Worm (Caenorhabditis elegans) whole organism, L1 larva: Measurements from ENCODE around the gene F19G12.4.

Source experiments
- C04F5.9 ChIP-seq: sonication (generic microtip); optimal IDR thresholded peaks from 2 replicates; lab custom pipeline; 2016; ENCODE audit warnings: missing genetic modification characterization, missing compliant biosample characterization
- C16A3.4 ChIP-seq: fragments of 150-350 bp; optimal IDR thresholded peaks from 2 replicates; lab custom pipeline; 2014; ENCODE audit warnings: missing biosample characterization, missing genetic modification characterization
- C34B4.2 ChIP-seq: sonication (generic microtip); optimal IDR thresholded peaks from 2 replicates; lab custom pipeline; 2017; ENCODE audit warnings: mild to moderate bottlenecking, missing genetic modification characterization, missing compliant biosample characterization
- Y116A8C.19 ChIP-seq: sonication (generic microtip); optimal IDR thresholded peaks from 2 replicates; lab custom pipeline; 2016; ENCODE audit warnings: missing compliant biosample characterization, missing genetic modification characterization, borderline replicate concordance
- aha-1 ChIP-seq: fragments of 150-350 bp; optimal IDR thresholded peaks from 2 replicates; lab custom pipeline; 2014; ENCODE audit warnings: missing biosample characterization, missing genetic modification characterization
- ama-1 ChIP-seq: fragments of 150-350 bp; optimal IDR thresholded peaks from 2 replicates; lab custom pipeline; 2014
- blmp-1 ChIP-seq: fragments of 150-350 bp; optimal IDR thresholded peaks from 2 replicates; lab custom pipeline; 2014; ENCODE audit warnings: missing biosample characterization, missing genetic modification characterization
- ceh-63 ChIP-seq: fragments of 200-800 bp; sonication (Bioruptor generic); optimal IDR thresholded peaks from 2 replicates; lab custom pipeline; 2018; ENCODE audit warnings: mild to moderate bottlenecking, missing genetic modification characterization, missing compliant biosample characterization
- ceh-8 ChIP-seq: fragments of 200-800 bp; sonication (Bioruptor generic); optimal IDR thresholded peaks from 2 replicates; lab custom pipeline; 2018; ENCODE audit warnings: mild to moderate bottlenecking, missing genetic modification characterization, moderate library complexity, missing compliant biosample characterization
- ceh-88 ChIP-seq: fragments of 200-800 bp; sonication (Bioruptor generic); IDR thresholded peaks from 2 replicates; pipeline ENCODE4 v1.3.6; 2022; ENCODE audit warnings: missing genetic modification characterization, missing compliant biosample characterization
- ces-1 ChIP-seq: fragments of 150-350 bp; optimal IDR thresholded peaks from 2 replicates; lab custom pipeline; 2014; ENCODE audit warnings: missing biosample characterization, missing genetic modification reagents, missing genetic modification characterization
- egl-13 ChIP-seq: sonication (generic microtip); optimal IDR thresholded peaks from 2 replicates; lab custom pipeline; 2016; ENCODE audit warnings: missing genotype, missing genetic modification reagents, missing genetic modification characterization, missing compliant biosample characterization
- egl-27 ChIP-seq, 2 experiments: fragments of 150-350 bp in 1 of 2; sonication (generic microtip); optimal IDR thresholded peaks; 3 replicates each; lab custom pipeline; 2017 to 2018; ENCODE audit warnings: missing biosample characterization in 2 of 2, missing genetic modification characterization in 2 of 2, missing genetic modification reagents in 2 of 2
- elt-2 ChIP-seq: sonication (generic microtip); optimal IDR thresholded peaks from 2 replicates; lab custom pipeline; 2016; ENCODE audit warnings: missing genetic modification characterization, mild to moderate bottlenecking, inconsistent platforms, missing compliant biosample characterization, missing genetic modification reagents
- ets-5 ChIP-seq: fragments of 200-800 bp; sonication (Bioruptor generic); IDR thresholded peaks from 2 replicates; pipeline ENCODE4 v1.3.6; 2022; ENCODE audit warnings: missing genetic modification characterization, missing compliant biosample characterization
- fkh-8 ChIP-seq: sonication (generic microtip); optimal IDR thresholded peaks from 2 replicates; lab custom pipeline; 2016; ENCODE audit warnings: mild to moderate bottlenecking, missing genetic modification characterization, missing compliant biosample characterization
- hpl-2 ChIP-seq: fragments of 150-350 bp; optimal IDR thresholded peaks from 2 replicates; lab custom pipeline; 2014; ENCODE audit warnings: missing biosample characterization, missing genetic modification reagents, missing genetic modification characterization
- irx-1 ChIP-seq: sonication (generic microtip); optimal IDR thresholded peaks from 2 replicates; lab custom pipeline; 2016; ENCODE audit warnings: missing genetic modification characterization, missing compliant biosample characterization
- isw-1 ChIP-seq: fragments of 200-800 bp; sonication (Bioruptor generic); IDR thresholded peaks from 2 replicates; pipeline ENCODE4 v1.3.6; 2022; ENCODE audit warnings: missing genetic modification characterization, missing compliant biosample characterization
- jun-1 ChIP-seq: fragments of 150-350 bp; optimal IDR thresholded peaks from 2 replicates; lab custom pipeline; 2014; ENCODE audit warnings: missing biosample characterization, missing genetic modification reagents, missing genetic modification characterization
- lin-13 ChIP-seq: fragments of 150-350 bp; optimal IDR thresholded peaks from 2 replicates; lab custom pipeline; 2014; ENCODE audit warnings: missing biosample characterization, missing genetic modification reagents, missing genetic modification characterization
- lin-15B ChIP-seq: fragments of 150-350 bp; sonication (generic microtip); optimal IDR thresholded peaks from 3 replicates; lab custom pipeline; 2014; ENCODE audit warnings: missing biosample characterization, missing genetic modification characterization
- lin-35 ChIP-seq, 2 experiments: fragments of 150-350 bp; optimal IDR thresholded peaks; 2 replicates each; lab custom pipeline; 2014; ENCODE audit warnings: missing biosample characterization in 2 of 2, missing genetic modification characterization in 2 of 2, missing genetic modification reagents in 2 of 2
- lir-3 ChIP-seq: sonication (generic microtip); optimal IDR thresholded peaks from 2 replicates; lab custom pipeline; 2016; ENCODE audit warnings: mild to moderate bottlenecking, missing genetic modification characterization, moderate library complexity, missing compliant biosample characterization; ENCODE audit not compliant: poor library complexity
- lsy-2 ChIP-seq, 2 experiments: fragments of 150-350 bp; optimal IDR thresholded peaks; 2 replicates each; lab custom pipeline; 2014; ENCODE audit warnings: missing biosample characterization in 2 of 2, missing genetic modification characterization in 2 of 2
- mdl-1 ChIP-seq, 2 experiments: fragments of 150-350 bp; optimal IDR thresholded peaks; 2 replicates each; lab custom pipeline; 2014 to 2017; ENCODE audit warnings: missing biosample characterization in 2 of 2, missing genetic modification characterization in 2 of 2, inconsistent platforms in 1 of 2
- mef-2 ChIP-seq: fragments of 150-350 bp; optimal IDR thresholded peaks from 2 replicates; lab custom pipeline; 2014; ENCODE audit warnings: missing biosample characterization, missing genetic modification characterization
- mep-1 ChIP-seq: fragments of 150-350 bp; optimal IDR thresholded peaks from 2 replicates; lab custom pipeline; 2014; ENCODE audit warnings: missing biosample characterization, missing genetic modification characterization
- nhr-11 ChIP-seq: fragments of 150-350 bp; optimal IDR thresholded peaks from 2 replicates; lab custom pipeline; 2014; ENCODE audit warnings: missing biosample characterization, missing genetic modification characterization
- nhr-12 ChIP-seq: sonication (generic microtip); optimal IDR thresholded peaks from 2 replicates; lab custom pipeline; 2017; ENCODE audit warnings: missing biosample characterization, missing genetic modification characterization
- nhr-19 ChIP-seq: fragments of 200-800 bp; sonication (Bioruptor generic); conservative IDR thresholded peaks from 2 replicates; pipeline ENCODE4 v1.3.6; 2022; ENCODE audit warnings: missing genetic modification characterization, missing compliant biosample characterization
- nhr-28 ChIP-seq: fragments of 150-350 bp; optimal IDR thresholded peaks from 2 replicates; lab custom pipeline; 2014; ENCODE audit warnings: missing biosample characterization, missing genetic modification characterization
- nhr-47 ChIP-seq: sonication (generic microtip); optimal IDR thresholded peaks from 2 replicates; lab custom pipeline; 2016; ENCODE audit warnings: mild to moderate bottlenecking, missing genetic modification characterization, moderate library complexity, missing compliant biosample characterization
- nhr-76 ChIP-seq: sonication (generic microtip); optimal IDR thresholded peaks from 2 replicates; lab custom pipeline; 2017; ENCODE audit warnings: missing biosample characterization, missing genetic modification characterization
- nhr-77 ChIP-seq: fragments of 150-350 bp; optimal IDR thresholded peaks from 2 replicates; lab custom pipeline; 2014; ENCODE audit warnings: missing biosample characterization, missing genetic modification characterization
- nhr-85 ChIP-seq: sonication (generic microtip); peaks from one replicate; lab custom pipeline; 2016; ENCODE audit warnings: missing genetic modification characterization, inconsistent platforms, missing compliant biosample characterization
- pag-3 ChIP-seq: sonication (generic microtip); optimal IDR thresholded peaks from 2 replicates; lab custom pipeline; 2017; ENCODE audit warnings: missing genetic modification characterization, mild to moderate bottlenecking, missing compliant biosample characterization, antibody characterized with exemption, borderline replicate concordance; ENCODE audit not compliant: insufficient read depth
- pax-3 ChIP-seq: fragments of 200-800 bp; sonication (Bioruptor generic); optimal IDR thresholded peaks from 2 replicates; lab custom pipeline; 2018; ENCODE audit warnings: mild to moderate bottlenecking, missing genetic modification characterization, moderate library complexity, missing compliant biosample characterization
- pqm-1 ChIP-seq: sonication (generic microtip); optimal IDR thresholded peaks from 3 replicates; lab custom pipeline; 2017; ENCODE audit warnings: missing biosample characterization, missing genetic modification characterization
- skn-1 ChIP-seq: fragments of 150-350 bp; optimal IDR thresholded peaks from 2 replicates; lab custom pipeline; 2014; ENCODE audit warnings: missing biosample characterization, missing genetic modification characterization
- snpc-4 ChIP-seq: fragments of 150-350 bp; optimal IDR thresholded peaks from 2 replicates; lab custom pipeline; 2014; ENCODE audit warnings: missing biosample characterization, missing genetic modification characterization
- snu-23 ChIP-seq: sonication (generic microtip); optimal IDR thresholded peaks from 2 replicates; lab custom pipeline; 2016; ENCODE audit warnings: missing genetic modification characterization, missing compliant biosample characterization
- sup-37 ChIP-seq: fragments of 200-800 bp; sonication (Bioruptor generic); optimal IDR thresholded peaks from 2 replicates; lab custom pipeline; 2018; ENCODE audit warnings: mild to moderate bottlenecking, missing genetic modification characterization, missing compliant biosample characterization
- swsn-7 ChIP-seq: sonication (generic microtip); optimal IDR thresholded peaks from 2 replicates; lab custom pipeline; 2016; ENCODE audit warnings: missing genetic modification characterization, missing compliant biosample characterization
- unc-30 ChIP-seq: sonication (generic microtip); optimal IDR thresholded peaks from 2 replicates; lab custom pipeline; 2017; ENCODE audit warnings: missing biosample characterization, missing genetic modification characterization
- vab-15 ChIP-seq: sonication (generic microtip); optimal IDR thresholded peaks from 2 replicates; lab custom pipeline; 2017; ENCODE audit warnings: missing genotype, mild to moderate bottlenecking, missing genetic modification characterization, missing compliant biosample characterization
- xbp-1 ChIP-seq: sonication (generic microtip); optimal IDR thresholded peaks from 2 replicates; lab custom pipeline; 2016; ENCODE audit warnings: missing genetic modification characterization, missing compliant biosample characterization
- zip-4 ChIP-seq: fragments of 200-800 bp; sonication (Bioruptor generic); optimal IDR thresholded peaks from 2 replicates; lab custom pipeline; 2018; ENCODE audit warnings: mild to moderate bottlenecking, missing genetic modification characterization, moderate library complexity, missing compliant biosample characterization
- ztf-11 ChIP-seq, 2 experiments: sonication (generic microtip); optimal IDR thresholded peaks; 2 replicates each; lab custom pipeline; 2016 to 2017; ENCODE audit warnings: missing genetic modification characterization in 2 of 2, missing biosample characterization in 1 of 2, missing compliant biosample characterization in 1 of 2
- ztf-4 ChIP-seq: fragments of 150-350 bp; optimal IDR thresholded peaks from 2 replicates; lab custom pipeline; 2014; ENCODE audit warnings: missing biosample characterization, missing genetic modification characterization

The F19G12.4 gene

DNA sequence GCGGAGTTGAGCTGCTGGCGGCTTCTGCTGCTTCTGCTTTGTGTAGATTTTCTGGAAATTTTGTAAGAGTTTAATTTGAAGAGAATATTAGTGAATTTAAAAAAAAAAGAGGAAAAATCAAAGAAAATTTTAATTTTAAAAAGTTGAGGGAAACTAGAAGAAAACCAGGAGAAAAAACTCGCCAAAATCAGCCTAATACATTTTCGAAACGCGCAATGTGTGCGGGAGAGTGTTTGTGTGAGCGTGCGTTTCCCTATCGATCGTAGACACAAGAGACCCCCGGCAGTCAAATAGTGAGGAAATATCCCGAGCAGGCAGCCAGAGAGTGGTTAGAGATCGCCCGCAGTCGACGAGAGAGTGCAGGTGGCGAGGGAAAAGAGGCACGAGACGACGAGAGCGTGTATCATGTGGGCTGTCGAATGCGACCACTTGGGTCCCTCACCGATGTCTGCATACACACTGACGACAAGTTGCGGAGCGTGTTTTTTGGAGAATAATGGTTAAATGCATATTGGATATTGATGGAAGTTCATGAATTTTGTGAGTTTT, 29.6 kb downstream of the F19G12.4 start, which contains the start of gene zfp-3 (continued):
- TF ChIP-seq xbp-1 (tag; lab: Kevin White, UChicago) (peak; percentile 96), egl-13 (tag; lab: Kevin White, UChicago) (peak; percentile 91), zip-4 (GFP tag; lab: Kevin White, UChicago) (peak; percentile 89), ztf-11 (tag; optimal IDR thresholded peaks at IDR 0.05; lab: Kevin White, UChicago) (peak in 1 of 2 experiments; percentile 86), ztf-4 (tag; lab: Kevin White, UChicago) (peak; percentile 97), nhr-28 (tag; lab: Kevin White, UChicago) (no peak), nhr-76 (tag; lab: Kevin White, UChicago) (no peak), lin-13 (GFP tag; lab: Kevin White, UChicago) (peak; percentile 93), swsn-7 (tag; lab: Kevin White, UChicago) (peak; percentile 98), lin-15B (tag; lab: Kevin White, UChicago) (peak; percentile 41), ama-1 (peak; percentile 58), pqm-1 (peak; percentile 54), nhr-47 (tag; lab: Kevin White, UChicago) (peak; percentile 97), hpl-2 (GFP tag; lab: Kevin White, UChicago) (peak; percentile 81), lin-35 (GFP tag; optimal IDR thresholded peaks at IDR 0.05; lab: Kevin White, UChicago) (peak; percentile 86 to 90), ets-5 (GFP tag; lab: Robert Waterston, UW) (no peak), ceh-63 (GFP tag; lab: Kevin White, UChicago) (no peak), mep-1 (tag; lab: Kevin White, UChicago) (peak; percentile 95), ceh-88 (GFP tag; lab: Robert Waterston, UW) (peak; percentile 88), unc-30 (tag; lab: Kevin White, UChicago) (no peak), egl-27 (tag; optimal IDR thresholded peaks at IDR 0.05; lab: Kevin White, UChicago) (peak; percentile 36 to 90), lir-3 (tag; lab: Kevin White, UChicago) (peak; percentile 89), nhr-85 (peak; percentile 97), ces-1 (GFP tag; lab: Kevin White, UChicago) (peak; percentile 16), skn-1 (peak; percentile 99), irx-1 (tag; lab: Kevin White, UChicago) (peak; percentile 88), ceh-8 (GFP tag; lab: Kevin White, UChicago) (peak; percentile 88), nhr-12 (peak; percentile 5), snu-23 (GFP tag; lab: Kevin White, UChicago) (peak; percentile 99), Y116A8C.19 (tag; lab: Kevin White, UChicago) (no peak), jun-1 (tag; lab: Kevin White, UChicago) (peak; percentile 96), nhr-19 (GFP tag; lab: Robert Waterston, UW) (peak; percentile 94), C04F5.9 (tag; lab: Kevin White, UChicago) (peak; percentile 72), C34B4.2 (no peak), blmp-1 (tag; lab: Kevin White, UChicago) (peak; percentile 61), fkh-8 (peak; percentile 98), lsy-2 (tag; optimal IDR thresholded peaks at IDR 0.05; lab: Kevin White, UChicago) (peak; percentile 89 to 93), mdl-1 (tag; optimal IDR thresholded peaks at IDR 0.05; lab: Kevin White, UChicago) (peak; percentile 87 to 98)

- TF ChIP-seq isw-1 (GFP tag; lab: Robert Waterston, UW) (no peak), ces-1 (GFP tag; lab: Kevin White, UChicago) (no peak), fkh-8 (peak; percentile 36), mef-2 (tag; lab: Kevin White, UChicago) (no peak), nhr-77 (no peak), pag-3 (tag; lab: Kevin White, UChicago) (no peak), elt-2 (tag; lab: Kevin White, UChicago) (no peak), pax-3 (no peak), pqm-1 (no peak), nhr-12 (no peak), egl-27 (tag; optimal IDR thresholded peaks at IDR 0.05; lab: Kevin White, UChicago) (no peak), nhr-47 (tag; lab: Kevin White, UChicago) (peak; percentile 32), nhr-11 (tag; lab: Kevin White, UChicago) (no peak), ceh-63 (GFP tag; lab: Kevin White, UChicago) (no peak), mdl-1 (tag; optimal IDR thresholded peaks at IDR 0.05; lab: Kevin White, UChicago) (peak in 1 of 2 experiments; percentile 38), lin-35 (GFP tag; optimal IDR thresholded peaks at IDR 0.05; lab: Kevin White, UChicago) (peak; percentile 16 to 50), aha-1 (tag; lab: Kevin White, UChicago) (no peak), lin-13 (GFP tag; lab: Kevin White, UChicago) (no peak), C16A3.4 (peak; percentile 67), vab-15 (no peak), snpc-4 (tag; lab: Kevin White, UChicago) (no peak), unc-30 (tag; lab: Kevin White, UChicago) (no peak), sup-37 (GFP tag; lab: Kevin White, UChicago) (no peak), ztf-4 (tag; lab: Kevin White, UChicago) (no peak), C34B4.2 (no peak)
Measured at ce11 chrX:1450352-1450818, 33.3 kb downstream of the F19G12.4 start, which contains the start of gene W05H7.1. Gene W05H7.1 (plus strand): TSS chrX:1450768.
